Fruit fly (Drosophila melanogaster): Measurements from ENCODE around the gene CG8997.

- TF ChIP-seq CTCF (optimal IDR thresholded peaks at IDR 0.05) (no peak), CG8478 (optimal IDR thresholded peaks at IDR 0.05) (no peak)
Measured at dm6 chr2L:13889934-13890333, 44.8 kb upstream of the CG8997 start.
